Fruit fly (Drosophila melanogaster) whole organism, embryonic: ENCODE results near the gene papi.

ENCODE experiments used
- B-H1 ChIP-seq: fragments of 200-800 bp; sonication (Bioruptor generic); IDR thresholded peaks from 3 replicates; pipeline ENCODE4 v1.3.6; 2022; ENCODE audit warnings: missing biosample characterization, missing genetic modification characterization
- CG10147 ChIP-seq: fragments of 200-800 bp; sonication (Bioruptor generic); optimal IDR thresholded peaks from 2 replicates; lab custom pipeline; 2019; ENCODE audit warnings: missing biosample characterization, mild to moderate bottlenecking, missing genetic modification characterization, moderate library complexity
- CG12104 ChIP-seq: fragments of 200-800 bp; sonication (Bioruptor generic); optimal IDR thresholded peaks from 3 replicates; lab custom pipeline; 2016; ENCODE audit warnings: missing biosample characterization, missing genetic modification characterization
- CG12659 ChIP-seq: fragments of 200-800 bp; sonication (Bioruptor generic); optimal IDR thresholded peaks from 3 replicates; lab custom pipeline; 2017; ENCODE audit warnings: mild to moderate bottlenecking, missing biosample characterization, missing genetic modification reagents, missing genetic modification characterization
- CG13775 ChIP-seq: fragments of 200-800 bp; sonication (Bioruptor generic); optimal IDR thresholded peaks from 3 replicates; lab custom pipeline; 2017; ENCODE audit warnings: missing biosample characterization, mild to moderate bottlenecking, missing genetic modification characterization
- CG14667 ChIP-seq: fragments of 200-800 bp; sonication (Bioruptor generic); IDR thresholded peaks from 2 replicates; pipeline ENCODE4 v1.3.6; 2022; ENCODE audit warnings: missing biosample characterization, missing genetic modification characterization
- CG14710 ChIP-seq: fragments of 200-800 bp; sonication (Bioruptor generic); optimal IDR thresholded peaks from 3 replicates; lab custom pipeline; 2019; ENCODE audit warnings: missing biosample characterization, mild to moderate bottlenecking, missing genetic modification characterization, moderate library complexity
- CG15514 ChIP-seq: fragments of 200-800 bp; sonication (Bioruptor generic); optimal IDR thresholded peaks from 3 replicates; lab custom pipeline; 2017; ENCODE audit warnings: missing biosample characterization, missing genetic modification characterization, mild to moderate bottlenecking, moderate library complexity, missing genetic modification reagents
- CG16813 ChIP-seq: fragments of 200-800 bp; sonication (Bioruptor generic); IDR thresholded peaks from 3 replicates; pipeline ENCODE4 v1.3.6; 2022; ENCODE audit warnings: missing biosample characterization, missing genetic modification characterization; ENCODE audit not compliant: partially characterized antibody
- CG1792 ChIP-seq: fragments of 200-800 bp; sonication (Bioruptor generic); optimal IDR thresholded peaks from 2 replicates; lab custom pipeline; 2016; ENCODE audit warnings: missing biosample characterization, missing genetic modification characterization
- CG30020 ChIP-seq: fragments of 200-800 bp; optimal IDR thresholded peaks from 2 replicates; lab custom pipeline; 2019; ENCODE audit warnings: missing biosample characterization, mild to moderate bottlenecking, missing genetic modification characterization, moderate library complexity
- CG30431 ChIP-seq: fragments of 200-800 bp; sonication (Bioruptor generic); optimal IDR thresholded peaks from 2 replicates; lab custom pipeline; 2017; ENCODE audit warnings: missing biosample characterization, missing genetic modification characterization
- CG3281 ChIP-seq: fragments of 200-800 bp; sonication (Bioruptor generic); optimal IDR thresholded peaks from 3 replicates; lab custom pipeline; 2017; ENCODE audit warnings: missing biosample characterization, mild to moderate bottlenecking, missing genetic modification characterization
- CG3726 ChIP-seq: fragments of 200-800 bp; sonication (Bioruptor generic); IDR thresholded peaks from 3 replicates; pipeline ENCODE4, ENCODE4 v1.3.6; 2022; ENCODE audit warnings: missing biosample characterization, missing genetic modification characterization
- CG4424 ChIP-seq: fragments of 200-800 bp; sonication (Bioruptor generic); optimal IDR thresholded peaks from 3 replicates; lab custom pipeline; 2016; ENCODE audit warnings: missing biosample characterization, missing genetic modification characterization
- CG7786 ChIP-seq: fragments of 200-800 bp; sonication (Bioruptor generic); optimal IDR thresholded peaks from 2 replicates; lab custom pipeline; 2016; ENCODE audit warnings: missing biosample characterization, missing genetic modification characterization
- CG8359 ChIP-seq: fragments of 200-800 bp; sonication (Bioruptor generic); optimal IDR thresholded peaks from 2 replicates; lab custom pipeline; 2017; ENCODE audit warnings: missing biosample characterization, mild to moderate bottlenecking, missing genetic modification characterization, borderline replicate concordance
- CHES-1-like ChIP-seq: fragments of 200-800 bp; sonication (Bioruptor generic); optimal IDR thresholded peaks from 2 replicates; lab custom pipeline; 2016; ENCODE audit warnings: missing biosample characterization, missing genetic modification characterization
- Chrac-16 ChIP-seq: fragments of 200-800 bp; sonication (Bioruptor generic); optimal IDR thresholded peaks from 3 replicates; lab custom pipeline; 2016; ENCODE audit warnings: missing biosample characterization, missing genetic modification characterization
- Dbx ChIP-seq: fragments of 200-800 bp; sonication (Bioruptor generic); IDR thresholded peaks from 3 replicates; pipeline ENCODE4 v1.3.6; 2022; ENCODE audit warnings: missing biosample characterization, missing genetic modification characterization
- Doc3 ChIP-seq: fragments of 200-800 bp; sonication (Bioruptor generic); IDR thresholded peaks from 3 replicates; pipeline ENCODE4 v1.3.6; 2022; ENCODE audit warnings: missing biosample characterization, missing genetic modification characterization; ENCODE audit not compliant: partially characterized antibody
- H15 ChIP-seq: fragments of 200-800 bp; sonication (Bioruptor generic); IDR thresholded peaks from 3 replicates; pipeline ENCODE4 v1.3.6; 2022; ENCODE audit warnings: missing biosample characterization, missing genetic modification characterization
- HLH4C ChIP-seq: fragments of 200-800 bp; sonication (Bioruptor generic); IDR thresholded peaks from 3 replicates; pipeline ENCODE4 v1.3.6; 2022; ENCODE audit warnings: missing biosample characterization, missing genetic modification characterization; ENCODE audit not compliant: partially characterized antibody
- Hmx ChIP-seq: fragments of 200-800 bp; sonication (Bioruptor generic); optimal IDR thresholded peaks from 2 replicates; lab custom pipeline; 2016; ENCODE audit warnings: missing biosample characterization, missing genetic modification characterization
- Hsf ChIP-seq: fragments of 200-800 bp; sonication (Bioruptor generic); optimal IDR thresholded peaks from 3 replicates; lab custom pipeline; 2016; ENCODE audit warnings: missing biosample characterization, missing genetic modification characterization
- MBD-R2 ChIP-seq: fragments of 200-800 bp; sonication (Bioruptor generic); IDR thresholded peaks from 2 replicates; pipeline ENCODE4 v1.3.6; 2022; ENCODE audit warnings: missing biosample characterization, missing genetic modification characterization
- Nf-YC ChIP-seq: fragments of 200-800 bp; optimal IDR thresholded peaks from 3 replicates; lab custom pipeline; 2019; ENCODE audit warnings: missing biosample characterization, mild to moderate bottlenecking, missing genetic modification characterization, moderate library complexity
- Ptx1 ChIP-seq: fragments of 200-800 bp; sonication (Bioruptor generic); IDR thresholded peaks from 2 replicates; pipeline ENCODE4 v1.3.6; 2022; ENCODE audit warnings: missing biosample characterization, missing genetic modification characterization
- Sry-β ChIP-seq: fragments of 200-800 bp; sonication (Bioruptor generic); optimal IDR thresholded peaks from 2 replicates; lab custom pipeline; 2018; ENCODE audit warnings: missing biosample characterization, mild to moderate bottlenecking, missing genetic modification characterization, moderate library complexity
- Sry-δ ChIP-seq: fragments of 200-800 bp; sonication (Bioruptor generic); optimal IDR thresholded peaks from 2 replicates; lab custom pipeline; 2016; ENCODE audit warnings: missing biosample characterization, missing genetic modification characterization
- Ssrp ChIP-seq: fragments of 200-800 bp; sonication (Bioruptor generic); optimal IDR thresholded peaks from 2 replicates; lab custom pipeline; 2018; ENCODE audit warnings: missing biosample characterization, mild to moderate bottlenecking, missing genetic modification characterization, moderate library complexity
- ab ChIP-seq: fragments of 200-800 bp; sonication (Bioruptor generic); optimal IDR thresholded peaks from 2 replicates; lab custom pipeline; 2016; ENCODE audit warnings: missing biosample characterization, missing genetic modification characterization
- amos ChIP-seq: fragments of 200-800 bp; sonication (Bioruptor generic); IDR thresholded peaks from 2 replicates; pipeline ENCODE4 v1.3.6; 2022; ENCODE audit warnings: missing biosample characterization, missing genetic modification characterization; ENCODE audit not compliant: partially characterized antibody
- ap ChIP-seq: fragments of 200-800 bp; sonication (Bioruptor generic); IDR thresholded peaks from 2 replicates; pipeline ENCODE4 v1.3.6; 2022; ENCODE audit warnings: missing biosample characterization, missing genetic modification characterization
- bcd ChIP-seq: fragments of 200-800 bp; sonication (Bioruptor generic); optimal IDR thresholded peaks from 2 replicates; lab custom pipeline; 2017; ENCODE audit warnings: missing biosample characterization, mild to moderate bottlenecking, missing genetic modification characterization
- fd3F ChIP-seq: fragments of 200-800 bp; sonication (Bioruptor generic); optimal IDR thresholded peaks from 2 replicates; lab custom pipeline; 2018; ENCODE audit warnings: missing biosample characterization, mild to moderate bottlenecking, missing genetic modification characterization, moderate library complexity
- ftz-f1 ChIP-seq: fragments of 200-800 bp; sonication (Bioruptor generic); optimal IDR thresholded peaks from 2 replicates; lab custom pipeline; 2016; ENCODE audit warnings: missing biosample characterization, missing genetic modification characterization
- lbe ChIP-seq: fragments of 200-800 bp; sonication (Bioruptor generic); optimal IDR thresholded peaks from 2 replicates; lab custom pipeline; 2016; ENCODE audit warnings: missing biosample characterization, mild to moderate bottlenecking, missing genetic modification characterization
- nau ChIP-seq: fragments of 200-800 bp; sonication (Bioruptor generic); optimal IDR thresholded peaks from 3 replicates; lab custom pipeline; 2017; ENCODE audit warnings: missing biosample characterization, mild to moderate bottlenecking, missing genetic modification characterization, missing genetic modification reagents
- nerfin-2 ChIP-seq: fragments of 200-800 bp; sonication (Bioruptor generic); IDR thresholded peaks from 2 replicates; pipeline ENCODE4 v1.3.6; 2022; ENCODE audit warnings: missing biosample characterization, missing genetic modification characterization; ENCODE audit not compliant: partially characterized antibody
- odd ChIP-seq: fragments of 200-800 bp; sonication (Bioruptor generic); optimal IDR thresholded peaks from 2 replicates; lab custom pipeline; 2017; ENCODE audit warnings: missing biosample characterization, mild to moderate bottlenecking, missing genetic modification characterization
- psq ChIP-seq: fragments of 200-800 bp; sonication (Bioruptor generic); optimal IDR thresholded peaks from 2 replicates; lab custom pipeline; 2017; ENCODE audit warnings: missing biosample characterization, missing genetic modification characterization
- seq ChIP-seq: fragments of 200-800 bp; sonication (Bioruptor generic); IDR thresholded peaks from 2 replicates; pipeline ENCODE4 v1.3.6; 2022; ENCODE audit warnings: missing biosample characterization, missing genetic modification characterization
- shn ChIP-seq: fragments of 200-800 bp; sonication (Bioruptor generic); optimal IDR thresholded peaks from 3 replicates; lab custom pipeline; 2016; ENCODE audit warnings: missing biosample characterization, missing genetic modification characterization
- sr ChIP-seq: fragments of 200-800 bp; sonication (Bioruptor generic); IDR thresholded peaks from 3 replicates; pipeline ENCODE4 v1.3.6; 2022; ENCODE audit warnings: missing biosample characterization, missing genetic modification characterization
- stc ChIP-seq: fragments of 200-800 bp; sonication (Bioruptor generic); IDR thresholded peaks from 2 replicates; pipeline ENCODE4 v1.3.6; 2022; ENCODE audit warnings: missing biosample characterization, missing genetic modification characterization
- tio ChIP-seq: fragments of 200-800 bp; sonication (Bioruptor generic); optimal IDR thresholded peaks from 2 replicates; lab custom pipeline; 2017; ENCODE audit warnings: missing biosample characterization, missing genetic modification characterization, inconsistent platforms
- usp ChIP-seq: fragments of >200 bp; optimal IDR thresholded peaks from 2 replicates; lab custom pipeline; 2017; ENCODE audit warnings: missing biosample characterization, missing genetic modification characterization

The papi gene

dm6 chr2L:2226259-2227121, 5.9 kb downstream of the papi start, which contains the start of the genes CG15387 and sau (continued):
- TF ChIP-seq lbe (GFP tag; lab: Kevin White, UChicago) (peak; percentile 90), CG1792 (GFP tag; lab: Kevin White, UChicago) (peak; percentile 77), Sry-δ (GFP tag; lab: Kevin White, UChicago) (peak; percentile 97), CG10147 (GFP tag; lab: Kevin White, UChicago) (peak; percentile 84), CG8359 (GFP tag; lab: Kevin White, UChicago) (peak; percentile 41), Ssrp (tag; lab: Kevin White, UChicago) (peak; percentile 81), nau (GFP tag; lab: Kevin White, UChicago) (peak; percentile 71), psq (GFP tag; lab: Kevin White, UChicago) (peak; percentile 71), CHES-1-like (GFP tag; lab: Kevin White, UChicago) (peak; percentile 90), Hsf (peak; percentile 93), tio (GFP tag; lab: Kevin White, UChicago) (peak; percentile 81), Dbx (peak; percentile 84), CG3281 (GFP tag; lab: Kevin White, UChicago) (peak; percentile 87), Hmx (GFP tag; lab: Kevin White, UChicago) (peak; percentile 77), CG7786 (GFP tag; lab: Kevin White, UChicago) (peak; percentile 91), CG12659 (GFP tag; lab: Kevin White, UChicago) (peak; percentile 90), nerfin-2 (GFP tag; lab: Robert Waterston, UW) (peak; percentile 85), stc (GFP tag; lab: Robert Waterston, UW) (peak; percentile 82), seq (GFP tag; lab: Robert Waterston, UW) (peak; percentile 80), CG30431 (GFP tag; lab: Kevin White, UChicago) (peak; percentile 50), ap (peak; percentile 62), B-H1 (GFP tag; lab: Robert Waterston, UW) (peak; percentile 55; the same call in 2 of the 3 replicates), sr (no peak), CG4424 (GFP tag; lab: Kevin White, UChicago) (peak; percentile 90), CG13775 (GFP tag; lab: Kevin White, UChicago) (peak; percentile 93), HLH4C (GFP tag; lab: Robert Waterston, UW) (peak; percentile 89), fd3F (GFP tag; lab: Kevin White, UChicago) (peak; percentile 72), shn (GFP tag; lab: Kevin White, UChicago) (peak; percentile 93), usp (GFP tag; lab: Kevin White, UChicago) (no peak), CG30020 (tag; lab: Kevin White, UChicago) (peak; percentile 80), Nf-YC (tag; lab: Kevin White, UChicago) (peak; percentile 78), amos (GFP tag; lab: Robert Waterston, UW) (peak; percentile 85), MBD-R2 (GFP tag; lab: Robert Waterston, UW) (peak; percentile 90), Doc3 (peak; percentile 97), CG16813 (GFP tag; lab: Robert Waterston, UW) (peak; percentile 94), CG12104 (peak; percentile 81), CG15514 (GFP tag; lab: Kevin White, UChicago) (peak; percentile 86), CG14710 (tag; lab: Kevin White, UChicago) (peak; percentile 95), ftz-f1 (GFP tag; lab: Kevin White, UChicago) (peak; percentile 53), ab (GFP tag; lab: Kevin White, UChicago) (no peak), CG3726 (peak; percentile 52; the same call in 1 of the 3 replicates), Chrac-16 (peak; percentile 91), H15 (GFP tag; lab: Robert Waterston, UW) (peak; percentile 76; the same call in 2 of the 3 replicates), bcd (peak; percentile 82), odd (peak; percentile 71), Ptx1 (GFP tag; lab: Robert Waterston, UW) (peak; percentile 84), Sry-β (peak; percentile 50), CG14667 (GFP tag; lab: Robert Waterston, UW) (peak; percentile 65)
